Fruit fly (Drosophila melanogaster): Measurements from ENCODE around the gene CG7857.
A peak's percentile ranks its signal among the peaks of the same experiment; 100 is the strongest.

CG7857 gene

DNA sequence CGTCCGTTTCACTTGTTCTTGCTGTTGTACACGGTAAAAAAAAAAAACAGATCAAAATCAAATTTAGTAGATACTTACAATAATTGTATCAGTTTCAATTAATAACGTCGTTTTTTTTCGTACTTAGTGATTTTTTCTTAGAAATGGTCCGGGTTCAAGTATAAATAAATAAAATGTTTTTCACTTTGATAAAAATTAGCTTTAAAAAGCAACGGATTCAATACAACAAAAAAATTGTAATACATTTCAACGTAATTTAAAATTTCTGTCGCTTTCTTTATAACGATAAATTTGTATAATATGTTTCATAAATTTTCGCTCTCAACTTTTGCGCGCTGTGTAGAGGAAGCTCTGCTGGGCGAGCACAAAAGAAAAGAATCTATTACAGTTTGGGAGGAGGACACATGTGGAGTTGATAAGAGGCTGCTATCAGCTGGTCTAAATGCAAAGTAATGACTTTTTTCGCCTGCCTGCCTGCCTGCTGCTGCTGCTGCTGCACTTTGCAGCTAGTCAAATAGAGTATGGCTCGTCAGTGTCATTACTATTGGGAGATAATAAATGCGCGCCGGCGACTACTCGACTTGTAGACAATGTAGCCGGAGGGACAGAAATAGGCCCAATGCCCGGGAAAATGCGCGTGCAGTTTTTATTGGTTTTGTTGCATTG, 33.4 kb upstream of the CG7857 start (continued):
- TF ChIP-seq CG10267 (tag; optimal IDR thresholded peaks at IDR 0.05) (peak; percentile 63), Gug (GFP tag; IDR thresholded peaks at IDR 0.05) (0 out of 4 replicates have a peak, but pooled peaks have one; percentile 14), CG12744 (GFP tag; optimal IDR thresholded peaks at IDR 0.05) (no peak), tgo (GFP tag; IDR thresholded peaks at IDR 0.05) (peak; percentile 61), dysf (GFP tag; IDR thresholded peaks at IDR 0.05) (peak; percentile 57; the same call in 2 of the 3 replicates), CG10147 (GFP tag; optimal IDR thresholded peaks at IDR 0.05) (peak; percentile 28), CG10321 (GFP tag; IDR thresholded peaks at IDR 0.05) (no peak), Taf1 (GFP tag; IDR thresholded peaks at IDR 0.05) (no peak), ci (GFP tag; IDR thresholded peaks at IDR 0.05) (no peak), tll (GFP tag; optimal IDR thresholded peaks at IDR 0.05) (peak in 1 of 2 experiments; percentile 77), Optix (GFP tag; IDR thresholded peaks at IDR 0.05) (no peak), Nf-YB (GFP tag; optimal IDR thresholded peaks at IDR 0.05) (peak; percentile 53), CG14710 (tag; optimal IDR thresholded peaks at IDR 0.05) (peak; percentile 70), CG1832 (GFP tag; optimal IDR thresholded peaks at IDR 0.05) (no peak), CG18764 (GFP tag; optimal IDR thresholded peaks at IDR 0.05) (no peak), Meics (GFP tag; optimal IDR thresholded peaks at IDR 0.05) (peak; percentile 66), fu2 (GFP tag; optimal IDR thresholded peaks at IDR 0.05) (peak; percentile 16), CG2889 (GFP tag; IDR thresholded peaks at IDR 0.05) (no peak), NFAT (GFP tag; IDR thresholded peaks at IDR 0.05) (no peak), her (GFP tag; optimal IDR thresholded peaks at IDR 0.05) (peak; percentile 4), HLHmδ (GFP tag; optimal IDR thresholded peaks at IDR 0.05) (no peak), Fer3 (tag; optimal IDR thresholded peaks at IDR 0.05) (peak; percentile 54), Sry-δ (GFP tag; optimal IDR thresholded peaks at IDR 0.05) (peak; percentile 9)

- TF ChIP-seq Aef1 (GFP tag; IDR thresholded peaks at IDR 0.05) (no peak), Gug (GFP tag; IDR thresholded peaks at IDR 0.05) (no peak), CG8924 (tag; optimal IDR thresholded peaks at IDR 0.05) (no peak), E2f1 (GFP tag; IDR thresholded peaks at IDR 0.05) (no peak), Hr78 (GFP tag; optimal IDR thresholded peaks at IDR 0.05) (peak in 1 of 2 experiments; percentile 65), Hr3 (GFP tag; optimal IDR thresholded peaks at IDR 0.05) (no peak), ems (GFP tag; optimal IDR thresholded peaks at IDR 0.05) (no peak), CG2199 (GFP tag; IDR thresholded peaks at IDR 0.05) (peak; percentile 70; the same call in 2 of the 3 replicates), CG12071 (GFP tag; optimal IDR thresholded peaks at IDR 0.05) (no peak), exex (tag; optimal IDR thresholded peaks at IDR 0.05) (peak; percentile 35), bigmax (GFP tag; optimal IDR thresholded peaks at IDR 0.05) (no peak), CG17612 (GFP tag; IDR thresholded peaks at IDR 0.05) (no peak), hth (optimal IDR thresholded peaks at IDR 0.05) (no peak), CG9817 (tag; optimal IDR thresholded peaks at IDR 0.05) (no peak), CG1602 (GFP tag; optimal IDR thresholded peaks at IDR 0.05) (no peak), fd3F (GFP tag; optimal IDR thresholded peaks at IDR 0.05) (no peak), da (GFP tag; optimal IDR thresholded peaks at IDR 0.05) (no peak)
Observed at dm6 chr3L:15536550-15536949, 31.9 kb upstream of the CG7857 start.

- TF ChIP-seq nerfin-1 (tag; optimal IDR thresholded peaks at IDR 0.05) = peak; percentile 53
- peak; percentile 56 for TF ChIP-seq sqz (GFP tag; optimal IDR thresholded peaks at IDR 0.05)
- TF ChIP-seq cg (GFP tag; optimal IDR thresholded peaks at IDR 0.05) = peak; percentile 86
- 0 out of 3 replicates have a peak, but pooled peaks have one; percentile 16 for TF ChIP-seq zfh1 (GFP tag; IDR thresholded peaks at IDR 0.05)
- no peak for TF ChIP-seq Mrtf (GFP tag; IDR thresholded peaks at IDR 0.05)
- TF ChIP-seq CG8478 (optimal IDR thresholded peaks at IDR 0.05) = no peak
- TF ChIP-seq sens (GFP tag) = peak; percentile 38
- TF ChIP-seq Nf-YC (tag; optimal IDR thresholded peaks at IDR 0.05) = peak; percentile 42
- peak; percentile 5 for TF ChIP-seq CG13894 (tag; optimal IDR thresholded peaks at IDR 0.05)
- TF ChIP-seq Sox102F (GFP tag; optimal IDR thresholded peaks at IDR 0.05) = no peak
- TF ChIP-seq CG3163 (GFP tag; optimal IDR thresholded peaks at IDR 0.05) = peak; percentile 75
- no peak for TF ChIP-seq Elba2 (GFP tag; optimal IDR thresholded peaks at IDR 0.05)
Observed at dm6 chr3L:15535800-15536225, 31.1 kb upstream of the CG7857 start.
